Worm (Caenorhabditis elegans): ENCODE measurements around the gene C26B2.8.

The C26B2.8 gene

ce11 chrIV:8013849-8014248, at the start of gene C26B2.8:
TSS of gene C26B2.8 (plus strand) at chrIV:8014149.
- TF ChIP-seq daf-19 (GFP tag; conservative IDR thresholded peaks at IDR 0.05), result no peak
- no peak for TF ChIP-seq F26F4.8 (GFP tag; conservative IDR thresholded peaks at IDR 0.05)
- no peak for TF ChIP-seq ama-1 (optimal IDR thresholded peaks at IDR 0.05)
- TF ChIP-seq sdz-12 (GFP tag; optimal IDR thresholded peaks at IDR 0.05), result no peak
- no peak for TF ChIP-seq zip-11 (GFP tag; IDR thresholded peaks at IDR 0.05)
- TF ChIP-seq mdl-1 (tag; optimal IDR thresholded peaks at IDR 0.05), result no peak
- peak; percentile 64 for TF ChIP-seq aha-1 (tag)
- no peak for TF ChIP-seq zag-1 (tag; optimal IDR thresholded peaks at IDR 0.05)

ce11 chrIV:7967006-7967405, 46.9 kb upstream of the C26B2.8 start, which contains the start of gene F57H12.5:
TSS of gene F57H12.5 (plus strand) at chrIV:7967306.
- TF ChIP-seq nhr-41 (GFP tag; IDR thresholded peaks at IDR 0.05) (no peak), hif-1 (tag; optimal IDR thresholded peaks at IDR 0.05) (no peak), lim-7 (GFP tag; IDR thresholded peaks at IDR 0.05) (no peak), F10B5.3 (tag; optimal IDR thresholded peaks at IDR 0.05) (no peak), tra-1 (GFP tag; IDR thresholded peaks at IDR 0.05) (no peak), hlh-11 (tag; optimal IDR thresholded peaks at IDR 0.05) (no peak), cey-2 (tag; optimal IDR thresholded peaks at IDR 0.05; ENCODE audit: borderline replicate concordance, insufficient read depth) (no peak), php-3 (GFP tag; IDR thresholded peaks at IDR 0.05) (no peak), egl-43 (GFP tag; IDR thresholded peaks at IDR 0.05) (no peak), zfp-3 (GFP tag; conservative IDR thresholded peaks at IDR 0.05) (no peak), unc-62 (GFP tag; optimal IDR thresholded peaks at IDR 0.05 in 1 of 2) (no peak), unc-62 (tag; optimal IDR thresholded peaks at IDR 0.05) (no peak), lin-13 (GFP tag; optimal IDR thresholded peaks at IDR 0.05) (no peak), snpc-4 (tag; optimal IDR thresholded peaks at IDR 0.05) (no peak), ZK546.5 (tag; optimal IDR thresholded peaks at IDR 0.05) (no peak)

ce11 chrIV:7976210-7976609, 37.7 kb upstream of the C26B2.8 start, which contains the start of gene F57H12.6:
TSS of gene F57H12.6 (minus strand) at chrIV:7976310.
- TF ChIP-seq dve-1 (tag; optimal IDR thresholded peaks at IDR 0.05; ENCODE audit: insufficient read depth) (no peak), aha-1 (tag) (peak; percentile 84)

- TF ChIP-seq aha-1 (tag) (peak; percentile 49), unc-62 (GFP tag; optimal IDR thresholded peaks at IDR 0.05 in 1 of 2) (peak in 1 of 2 experiments; percentile 14), unc-62 (tag; optimal IDR thresholded peaks at IDR 0.05) (no peak), madf-9 (GFP tag; conservative IDR thresholded peaks at IDR 0.05) (no peak)
Observed at ce11 chrIV:7977452-7977940, 36.5 kb upstream of the C26B2.8 start, which contains the start of gene ora-1. TSS of gene ora-1 (plus strand) at chrIV:7977890.

- TF ChIP-seq tra-1 (GFP tag; IDR thresholded peaks at IDR 0.05) (no peak), snpc-1.2 (GFP tag; IDR thresholded peaks at IDR 0.05) (no peak), mxl-2 (GFP tag; conservative IDR thresholded peaks at IDR 0.05) (no peak), aha-1 (tag) (peak; percentile 87), unc-62 (GFP tag; optimal IDR thresholded peaks at IDR 0.05 in 1 of 2) (peak in 1 of 2 experiments; percentile 45), unc-62 (tag; optimal IDR thresholded peaks at IDR 0.05) (no peak), mdl-1 (tag; optimal IDR thresholded peaks at IDR 0.05) (peak in 1 of 2 experiments; percentile 3), cey-2 (tag; optimal IDR thresholded peaks at IDR 0.05; ENCODE audit: borderline replicate concordance, insufficient read depth) (no peak), tag-97 (GFP tag; IDR thresholded peaks at IDR 0.05) (no peak)
Observed at ce11 chrIV:7979588-7979987, 34.4 kb upstream of the C26B2.8 start, which contains the start of gene unc-24. TSS of gene unc-24 (plus strand) at chrIV:7979870.

ce11 chrIV:7982024-7982576, 31.8 kb upstream of the C26B2.8 start, which contains the start of gene arf-5:
TSS of gene arf-5 (plus strand) at chrIV:7982526.
- peak; percentile 33 for TF ChIP-seq rbr-2 (tag; optimal IDR thresholded peaks at IDR 0.05)
- no peak for TF ChIP-seq ztf-7 (tag; optimal IDR thresholded peaks at IDR 0.05)
- peak; percentile 85 for TF ChIP-seq mxl-3 (GFP tag; optimal IDR thresholded peaks at IDR 0.05)
- peak; percentile 40 for TF ChIP-seq dve-1 (tag; optimal IDR thresholded peaks at IDR 0.05; ENCODE audit: insufficient read depth)
- TF ChIP-seq hlh-30 (tag; optimal IDR thresholded peaks at IDR 0.05; ENCODE audit: insufficient read depth), result peak; percentile 64
- peak; percentile 2 for TF ChIP-seq nhr-6 (tag; optimal IDR thresholded peaks at IDR 0.05)
- no peak for TF ChIP-seq nhr-25 (tag; optimal IDR thresholded peaks at IDR 0.05; ENCODE audit: borderline replicate concordance, insufficient read depth)
- peak; percentile 53 for TF ChIP-seq mep-1 (tag; optimal IDR thresholded peaks at IDR 0.05)
- no peak for TF ChIP-seq dmd-8 (GFP tag; IDR thresholded peaks at IDR 0.05)
- TF ChIP-seq lsy-2 (tag; optimal IDR thresholded peaks at IDR 0.05), result peak in 1 of 2 experiments; percentile 61
- peak; percentile 31 for TF ChIP-seq hlh-11 (tag; optimal IDR thresholded peaks at IDR 0.05)
- no peak for TF ChIP-seq R02D3.7 (tag; optimal IDR thresholded peaks at IDR 0.05)
- no peak for TF ChIP-seq aha-1 (tag)
- TF ChIP-seq daf-16 (GFP tag; optimal IDR thresholded peaks at IDR 0.05), result no peak
- peak; percentile 17 for TF ChIP-seq daf-16 (tag; optimal IDR thresholded peaks at IDR 0.05)

All from whole organism, L4 larva.